Fruit fly (Drosophila melanogaster) whole organism, prepupa: Measurements from ENCODE around the gene Hmbs.

ENCODE experiments used
- Blimp-1 ChIP-seq: fragments of 200-800 bp; sonication (Bioruptor generic); optimal IDR thresholded peaks from 3 replicates; lab custom pipeline; 2017; ENCODE audit warnings: missing biosample characterization, missing genetic modification characterization, mild to moderate bottlenecking, moderate library complexity, missing genetic modification reagents
- CG10631 ChIP-seq: fragments of 200-800 bp; sonication (Bioruptor generic); optimal IDR thresholded peaks from 2 replicates; lab custom pipeline; 2016; ENCODE audit warnings: missing biosample characterization, missing genetic modification characterization
- CG11294 ChIP-seq: fragments of 200-800 bp; sonication (Bioruptor generic); IDR thresholded peaks from 2 replicates; pipeline ENCODE4 v1.3.6; 2022; ENCODE audit warnings: missing biosample characterization, missing genetic modification characterization
- CG11762 ChIP-seq: fragments of 200-800 bp; sonication (Bioruptor generic); optimal IDR thresholded peaks from 3 replicates; lab custom pipeline; 2016; ENCODE audit warnings: missing biosample characterization, missing genetic modification characterization; ENCODE audit not compliant: insufficient read depth
- CG11902 ChIP-seq: fragments of 200-800 bp; sonication (Bioruptor generic); optimal IDR thresholded peaks from 3 replicates; lab custom pipeline; 2016; ENCODE audit warnings: missing biosample characterization, missing genetic modification characterization
- CG15336 ChIP-seq: fragments of 200-800 bp; sonication (Bioruptor generic); IDR thresholded peaks from 2 replicates; pipeline ENCODE4 v1.3.6; 2022; ENCODE audit warnings: missing biosample characterization, missing genetic modification characterization
- CG1621 ChIP-seq: fragments of 200-800 bp; sonication (Bioruptor generic); optimal IDR thresholded peaks from 3 replicates; lab custom pipeline; 2018; ENCODE audit warnings: missing biosample characterization, mild to moderate bottlenecking, missing genetic modification characterization
- CG16779 ChIP-seq: fragments of 200-800 bp; sonication (Bioruptor generic); optimal IDR thresholded peaks from 3 replicates; lab custom pipeline; 2017; ENCODE audit warnings: missing biosample characterization, mild to moderate bottlenecking, missing genetic modification characterization
- CG31627 ChIP-seq: fragments of 200-800 bp; sonication (Bioruptor generic); optimal IDR thresholded peaks from 3 replicates; lab custom pipeline; 2016; ENCODE audit warnings: missing biosample characterization, missing genetic modification characterization
- CG34406 ChIP-seq: fragments of 200-800 bp; sonication (Bioruptor generic); optimal IDR thresholded peaks from 3 replicates; lab custom pipeline; 2016; ENCODE audit warnings: missing biosample characterization, missing genetic modification characterization
- CG3919 ChIP-seq: fragments of 200-800 bp; sonication (Bioruptor generic); optimal IDR thresholded peaks from 3 replicates; lab custom pipeline; 2016; ENCODE audit warnings: missing biosample characterization, missing genetic modification characterization
- CG4318 ChIP-seq: fragments of 200-800 bp; sonication (Bioruptor generic); optimal IDR thresholded peaks from 3 replicates; lab custom pipeline; 2017; ENCODE audit warnings: missing biosample characterization, mild to moderate bottlenecking, missing genetic modification characterization
- CG6163 ChIP-seq: fragments of 200-800 bp; sonication (Bioruptor generic); IDR thresholded peaks from 3 replicates; pipeline ENCODE4 v1.3.6; 2022; ENCODE audit warnings: missing biosample characterization, missing genetic modification characterization
- CG6276 ChIP-seq: fragments of 200-800 bp; sonication (Bioruptor generic); optimal IDR thresholded peaks from 2 replicates; lab custom pipeline; 2017; ENCODE audit warnings: missing biosample characterization, mild to moderate bottlenecking, missing genetic modification characterization
- CG6854 ChIP-seq: fragments of 200-800 bp; sonication (Bioruptor generic); optimal IDR thresholded peaks from 2 replicates; lab custom pipeline; 2017; ENCODE audit warnings: missing biosample characterization, mild to moderate bottlenecking, missing genetic modification characterization
- CG7368 ChIP-seq: fragments of 200-800 bp; sonication (Bioruptor generic); optimal IDR thresholded peaks from 3 replicates; lab custom pipeline; 2016; ENCODE audit warnings: missing biosample characterization, missing genetic modification characterization
- CG8119 ChIP-seq: fragments of 200-800 bp; sonication (Bioruptor generic); IDR thresholded peaks from 3 replicates; pipeline ENCODE4 v1.3.6; 2022; ENCODE audit warnings: missing biosample characterization, missing genetic modification characterization
- CG8319 ChIP-seq: fragments of 200-800 bp; sonication (Bioruptor generic); optimal IDR thresholded peaks from 3 replicates; lab custom pipeline; 2016; ENCODE audit warnings: missing biosample characterization, missing genetic modification characterization
- CG8632 ChIP-seq: fragments of 200-800 bp; sonication (Bioruptor generic); optimal IDR thresholded peaks from 3 replicates; lab custom pipeline; 2016; ENCODE audit warnings: missing biosample characterization, missing genetic modification characterization
- CG9139 ChIP-seq: fragments of 200-800 bp; sonication (Bioruptor generic); optimal IDR thresholded peaks from 3 replicates; lab custom pipeline; 2017; ENCODE audit warnings: missing biosample characterization, mild to moderate bottlenecking, missing genetic modification characterization
- Eip78C ChIP-seq: fragments of 200-800 bp; sonication (Bioruptor generic); peaks from one replicate; lab custom pipeline; 2016; ENCODE audit warnings: missing biosample characterization, missing genetic modification characterization
- Eip93F ChIP-seq: fragments of 200-800 bp; sonication (Bioruptor generic); optimal IDR thresholded peaks from 2 replicates; lab custom pipeline; 2016; ENCODE audit warnings: missing biosample characterization, mild to moderate bottlenecking, missing genetic modification characterization
- Ets96B ChIP-seq: fragments of 200-800 bp; optimal IDR thresholded peaks from 2 replicates; lab custom pipeline; 2019; ENCODE audit warnings: missing biosample characterization, mild to moderate bottlenecking, missing genetic modification characterization, moderate library complexity
- Hr38 ChIP-seq: sonication (Bioruptor generic); optimal IDR thresholded peaks from 2 replicates; lab custom pipeline; 2016; ENCODE audit warnings: missing biosample characterization, missing genetic modification characterization
- Hr39 ChIP-seq: fragments of 200-800 bp; sonication (Bioruptor generic); optimal IDR thresholded peaks from 2 replicates; lab custom pipeline; 2016; ENCODE audit warnings: missing biosample characterization, missing genetic modification characterization
- Hr4 ChIP-seq: fragments of 200-800 bp; sonication (Bioruptor generic); optimal IDR thresholded peaks from 3 replicates; lab custom pipeline; 2016; ENCODE audit warnings: missing biosample characterization, missing genetic modification characterization
- Met ChIP-seq: fragments of 200-800 bp; sonication (Bioruptor generic); optimal IDR thresholded peaks from 3 replicates; lab custom pipeline; 2016; ENCODE audit warnings: missing biosample characterization, missing genetic modification characterization
- OdsH ChIP-seq: fragments of 200-800 bp; sonication (Bioruptor generic); optimal IDR thresholded peaks from 3 replicates; lab custom pipeline; 2016; ENCODE audit warnings: missing biosample characterization, missing genetic modification characterization
- Sox102F ChIP-seq: fragments of 200-800 bp; sonication (Bioruptor generic); optimal IDR thresholded peaks from 2 replicates; lab custom pipeline; 2016; ENCODE audit warnings: missing biosample characterization, mild to moderate bottlenecking, missing genetic modification characterization
- Sox14 ChIP-seq: fragments of 200-800 bp; sonication (Bioruptor generic); optimal IDR thresholded peaks from 3 replicates; lab custom pipeline; 2016; ENCODE audit warnings: missing biosample characterization, missing genetic modification characterization
- achi ChIP-seq: fragments of 200-800 bp; sonication (Bioruptor generic); optimal IDR thresholded peaks from 3 replicates; lab custom pipeline; 2016; ENCODE audit warnings: missing biosample characterization, missing genetic modification characterization
- acj6 ChIP-seq: fragments of 200-800 bp; sonication (Bioruptor generic); optimal IDR thresholded peaks from 3 replicates; lab custom pipeline; 2016; ENCODE audit warnings: missing biosample characterization, missing genetic modification characterization
- cyc ChIP-seq: fragments of 200-800 bp; sonication (Bioruptor generic); optimal IDR thresholded peaks from 3 replicates; lab custom pipeline; 2016; ENCODE audit warnings: missing biosample characterization, missing genetic modification characterization
- dsx ChIP-seq: fragments of 200-800 bp; optimal IDR thresholded peaks from 3 replicates; lab custom pipeline; 2019; ENCODE audit warnings: missing biosample characterization, mild to moderate bottlenecking, missing genetic modification characterization, moderate library complexity; ENCODE audit not compliant: poor library complexity, severe bottlenecking
- eg ChIP-seq: fragments of 200-800 bp; sonication (Bioruptor generic); IDR thresholded peaks from 3 replicates; pipeline ENCODE4 v1.3.6; 2022; ENCODE audit warnings: missing biosample characterization, missing genetic modification characterization
- esn ChIP-seq: fragments of 200-800 bp; sonication (Bioruptor generic); optimal IDR thresholded peaks from 2 replicates; lab custom pipeline; 2016; ENCODE audit warnings: missing biosample characterization, mild to moderate bottlenecking, missing genetic modification characterization, moderate library complexity
- fd59A ChIP-seq: fragments of 200-800 bp; sonication (Bioruptor generic); optimal IDR thresholded peaks from 2 replicates; lab custom pipeline; 2017; ENCODE audit warnings: missing biosample characterization, mild to moderate bottlenecking, missing genetic modification characterization, missing genetic modification reagents
- fkh ChIP-seq: fragments of 200-800 bp; sonication (Bioruptor generic); optimal IDR thresholded peaks from 3 replicates; lab custom pipeline; 2017; ENCODE audit warnings: missing biosample characterization, mild to moderate bottlenecking, missing genetic modification characterization, moderate library complexity
- lz ChIP-seq: fragments of 200-800 bp; sonication (Bioruptor generic); optimal IDR thresholded peaks from 3 replicates; lab custom pipeline; 2016; ENCODE audit warnings: missing biosample characterization, missing genetic modification characterization
- pdm3 ChIP-seq: fragments of 200-800 bp; sonication (Bioruptor generic); optimal IDR thresholded peaks from 3 replicates; lab custom pipeline; 2016; ENCODE audit warnings: missing biosample characterization, missing genetic modification characterization
- salr ChIP-seq, 2 experiments: fragments of 200-800 bp; sonication (Bioruptor generic); optimal IDR thresholded peaks; 3 replicates each; lab custom pipeline; 2016 to 2018; ENCODE audit warnings: missing biosample characterization in 2 of 2, missing genetic modification characterization in 2 of 2, mild to moderate bottlenecking in 1 of 2
- spab ChIP-seq: fragments of 200-800 bp; sonication (Bioruptor generic); optimal IDR thresholded peaks from 2 replicates; lab custom pipeline; 2017; ENCODE audit warnings: missing biosample characterization, mild to moderate bottlenecking, missing genetic modification characterization, missing genetic modification reagents
- ss ChIP-seq, 2 experiments: fragments of 200-800 bp; sonication (Bioruptor generic); optimal IDR thresholded peaks; 2 replicates in 1 of 2; 3 replicates in 1 of 2; lab custom pipeline; 2017 to 2018; ENCODE audit warnings: mild to moderate bottlenecking in 2 of 2, missing biosample characterization in 2 of 2, missing genetic modification characterization in 2 of 2, moderate library complexity in 1 of 2
- vri ChIP-seq: fragments of 200-800 bp; sonication (Bioruptor generic); optimal IDR thresholded peaks from 3 replicates; lab custom pipeline; 2016; ENCODE audit warnings: missing biosample characterization, mild to moderate bottlenecking, missing genetic modification characterization

Gene Hmbs

DNA sequence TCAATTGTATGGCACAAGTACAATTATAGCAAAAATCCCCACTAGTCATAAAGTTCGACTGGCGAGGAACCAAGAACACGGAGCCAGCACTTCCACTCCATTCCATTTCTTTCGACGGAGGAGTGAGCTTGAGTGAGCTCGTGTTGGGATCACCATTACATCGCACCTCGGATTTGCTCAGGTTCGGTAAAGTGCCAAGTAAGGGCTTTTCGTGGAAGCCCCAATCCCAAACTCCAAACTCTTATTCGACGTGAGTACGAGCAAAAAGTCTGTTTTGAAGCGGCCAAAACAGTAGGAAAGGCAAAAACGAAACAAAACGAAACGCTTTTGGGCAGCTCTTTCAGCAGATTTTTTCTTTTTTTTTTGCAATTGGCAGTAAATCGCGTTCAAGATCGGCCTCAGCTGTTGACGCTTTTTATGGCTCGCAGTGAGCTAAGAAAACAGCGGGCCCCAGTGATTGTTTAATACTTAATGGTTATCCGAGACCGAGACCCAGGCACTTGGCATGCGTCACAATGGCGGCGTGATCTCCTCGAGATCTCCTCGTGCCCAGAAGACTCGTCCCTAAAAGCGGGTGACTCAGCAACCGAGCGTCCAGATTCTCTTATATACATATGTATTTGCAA, 13.6 kb upstream of the Hmbs start (continued):
- TF ChIP-seq CG6854 (GFP tag; lab: Kevin White, UChicago) (peak; percentile 77), spab (GFP tag; lab: Kevin White, UChicago) (no peak), CG6163 (peak; percentile 71; the same call in 2 of the 3 replicates), Ets96B (tag; lab: Kevin White, UChicago) (no peak), Hr4 (GFP tag; lab: Kevin White, UChicago) (no peak), lz (no peak), Blimp-1 (no peak), Hr39 (no peak), acj6 (GFP tag; lab: Kevin White, UChicago) (no peak), ss (GFP tag; optimal IDR thresholded peaks at IDR 0.05; lab: Kevin White, UChicago) (peak in 1 of 2 experiments; percentile 39), vri (GFP tag; lab: Kevin White, UChicago) (peak; percentile 85), Eip78C (peak; percentile 16), CG11902 (no peak), Sox14 (GFP tag; lab: Kevin White, UChicago) (peak; percentile 27), CG16779 (tag; lab: Kevin White, UChicago) (peak; percentile 18), CG11762 (GFP tag; lab: Kevin White, UChicago) (no peak), CG8632 (peak; percentile 17), esn (peak; percentile 28)

DNA sequence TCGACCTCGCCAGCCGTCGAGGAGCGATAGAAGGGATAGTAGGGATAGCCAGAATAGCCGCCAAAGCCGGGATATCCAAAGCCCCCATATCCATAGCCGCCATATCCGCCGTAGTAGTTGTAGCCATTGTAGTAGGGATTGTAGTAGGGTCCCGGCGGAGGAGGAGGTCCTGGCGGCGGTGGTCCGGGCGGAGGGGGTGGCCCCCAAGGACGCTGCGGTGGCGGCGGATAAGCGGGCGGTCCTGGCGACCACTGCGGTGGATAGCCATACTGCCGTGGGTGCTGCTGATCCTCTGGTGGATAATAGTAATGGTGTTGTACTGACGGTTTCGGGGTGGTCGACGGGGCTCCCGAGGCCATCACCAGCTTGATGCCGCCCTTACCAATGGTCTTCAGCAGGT, 12.5 kb upstream of the Hmbs start:
- TF ChIP-seq lz (no peak), Sox102F (no peak), dsx (GFP tag; lab: Kevin White, UChicago) (no peak), ss (GFP tag; optimal IDR thresholded peaks at IDR 0.05; lab: Kevin White, UChicago) (no peak)
- TF ChIP-seq, all 60 proteins: peak for 0

DNA sequence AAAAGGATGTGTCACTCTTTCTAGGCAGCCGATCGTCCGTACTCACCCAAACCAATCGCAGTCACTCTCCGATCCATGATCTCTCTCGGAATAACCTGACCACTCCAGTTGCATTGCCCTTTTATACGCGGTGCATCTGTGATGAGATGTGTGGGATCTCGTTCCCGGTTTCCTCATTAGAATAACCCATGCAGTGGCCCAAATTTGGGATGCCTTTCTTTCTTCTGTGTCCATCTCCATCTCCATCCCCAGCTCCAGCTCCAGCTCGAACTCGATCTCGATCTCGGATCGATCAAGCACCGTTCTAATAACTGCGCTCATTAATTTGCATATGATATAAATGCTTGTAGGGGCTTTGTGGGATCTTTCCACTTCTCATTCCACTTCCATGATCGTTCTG, 12.0 kb upstream of the Hmbs start, which contains the start of gene CG9184:
Gene CG9184, minus strand, starts transcription at position 101 of the 400 bp plus-strand sequence.
- TF ChIP-seq CG4318 (GFP tag; lab: Kevin White, UChicago) (no peak), CG11902 (no peak), Ets96B (tag; lab: Kevin White, UChicago) (no peak), Met (no peak), CG6276 (GFP tag; lab: Kevin White, UChicago) (no peak), achi (no peak), CG11762 (GFP tag; lab: Kevin White, UChicago) (no peak), pdm3 (no peak), cyc (GFP tag; lab: Kevin White, UChicago) (no peak), CG1621 (tag; lab: Kevin White, UChicago) (no peak), Hr39 (no peak), CG9139 (no peak), CG31627 (GFP tag; lab: Kevin White, UChicago) (no peak), eg (GFP tag; lab: Robert Waterston, UW) (no peak)
- TF ChIP-seq, all 60 proteins: peak for 0

DNA sequence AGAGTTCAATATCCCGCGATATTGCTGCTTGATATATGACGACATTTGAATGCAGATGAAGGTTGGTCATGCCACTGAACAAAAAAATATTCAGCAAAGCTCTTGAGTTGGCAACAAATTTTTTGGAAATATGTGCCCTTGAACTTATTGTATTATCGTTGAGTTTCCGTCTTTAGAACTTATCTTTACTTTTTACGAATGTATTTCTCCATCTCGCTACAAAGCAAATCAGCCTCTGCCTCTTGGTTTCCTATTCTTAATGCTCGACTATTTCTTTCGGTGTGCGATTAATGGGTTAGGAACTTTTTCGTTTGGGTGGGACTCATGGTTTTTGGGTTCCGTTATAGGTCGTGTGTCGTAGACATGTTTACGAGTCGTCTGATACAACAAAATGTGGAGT, 11.6 kb upstream of the Hmbs start:
- no peak for TF ChIP-seq CG16779 (tag; lab: Kevin White, UChicago)
- TF ChIP-seq Met: no peak
- TF ChIP-seq CG10631 (GFP tag; lab: Kevin White, UChicago): no peak
- no peak for TF ChIP-seq acj6 (GFP tag; lab: Kevin White, UChicago)
- TF ChIP-seq CG31627 (GFP tag; lab: Kevin White, UChicago): peak; percentile 37
- no peak for TF ChIP-seq CG3919
- no peak for TF ChIP-seq CG7368 (GFP tag; lab: Kevin White, UChicago)
- TF ChIP-seq OdsH: no peak
- peak; percentile 44 for TF ChIP-seq Eip78C
- TF ChIP-seq CG6276 (GFP tag; lab: Kevin White, UChicago): no peak
- no peak for TF ChIP-seq ss (GFP tag; optimal IDR thresholded peaks at IDR 0.05; lab: Kevin White, UChicago)
- peak; percentile 34 for TF ChIP-seq esn
- TF ChIP-seq CG15336 (GFP tag; lab: Robert Waterston, UW): peak; percentile 60
- no peak for TF ChIP-seq fd59A
- no peak for TF ChIP-seq Eip93F (GFP tag; lab: Kevin White, UChicago)
- TF ChIP-seq CG8632: no peak
- TF ChIP-seq Hr39: peak; percentile 41
- TF ChIP-seq fkh (GFP tag; lab: Kevin White, UChicago): no peak
- TF ChIP-seq CG11294: no peak
- TF ChIP-seq CG34406 (GFP tag; lab: Kevin White, UChicago): no peak
- TF ChIP-seq spab (GFP tag; lab: Kevin White, UChicago): no peak
- TF ChIP-seq achi: no peak
- no peak for TF ChIP-seq salr (GFP tag; optimal IDR thresholded peaks at IDR 0.05; lab: Kevin White, UChicago)
- TF ChIP-seq Sox14 (GFP tag; lab: Kevin White, UChicago): peak; percentile 31
- no peak for TF ChIP-seq CG8319
- peak; percentile 35; the same call in 1 of the 3 replicates for TF ChIP-seq CG8119 (GFP tag; lab: Robert Waterston, UW)
- TF ChIP-seq Hr38 (GFP tag; lab: Kevin White, UChicago): no peak
- TF ChIP-seq vri (GFP tag; lab: Kevin White, UChicago): peak; percentile 38
